Fruit fly (Drosophila melanogaster): ENCODE results near the gene Rpn1.

DNA sequence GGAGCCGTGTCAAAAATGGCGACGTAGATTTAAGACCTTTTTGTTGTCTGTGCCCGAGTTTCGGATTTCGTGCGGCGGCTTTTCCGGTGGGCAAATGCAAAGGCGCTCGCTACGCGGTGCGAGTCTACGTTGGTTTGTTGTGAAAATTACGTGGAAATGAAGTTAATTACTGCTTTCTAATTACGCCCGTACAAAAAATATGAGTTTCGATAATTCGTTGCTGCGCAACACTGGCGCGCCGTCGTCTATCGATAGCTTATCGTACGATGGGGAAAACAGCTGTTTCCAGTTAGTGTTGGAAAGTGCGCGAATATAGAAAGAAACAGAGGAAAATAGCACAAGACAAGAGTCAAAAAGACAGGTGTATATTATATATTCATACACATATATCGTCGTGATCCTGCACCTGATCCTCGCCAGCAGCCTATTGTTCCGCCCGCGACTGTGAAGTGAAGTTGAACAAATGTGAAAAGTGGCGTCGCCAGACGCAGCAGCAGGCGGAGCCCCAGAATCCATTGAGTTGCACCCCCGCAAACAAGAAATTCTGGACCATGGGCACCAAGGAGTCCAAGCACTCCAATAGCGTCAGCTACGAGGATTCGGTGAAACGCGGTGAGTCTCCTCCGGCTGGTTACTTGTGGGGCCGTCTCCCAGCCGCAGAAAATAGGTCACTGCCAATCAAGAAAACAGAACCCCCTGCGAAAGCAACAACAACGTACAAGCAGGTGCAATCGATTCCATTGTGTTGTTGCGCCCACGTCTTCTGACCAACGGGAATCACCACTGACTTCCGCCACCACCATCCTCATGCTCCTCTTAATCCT is 43.8 kb upstream of the Rpn1 start, which contains the start of the genes Rab8 and Usp32:
- TF ChIP-seq EcR (GFP tag; optimal IDR thresholded peaks at IDR 0.05) (no peak), CG15710 (tag; optimal IDR thresholded peaks at IDR 0.05) (peak; percentile 35), CG14655 (GFP tag; optimal IDR thresholded peaks at IDR 0.05) (no peak), CG4496 (GFP tag; IDR thresholded peaks at IDR 0.05) (peak; percentile 70), Pif1B (GFP tag; optimal IDR thresholded peaks at IDR 0.05) (peak; percentile 42), fd96Ca (GFP tag; IDR thresholded peaks at IDR 0.05) (peak; percentile 67; the same call in 1 of the 3 replicates), CG8301 (tag; optimal IDR thresholded peaks at IDR 0.05) (no peak), CG13204 (GFP tag; optimal IDR thresholded peaks at IDR 0.05) (no peak), CG8159 (tag; optimal IDR thresholded peaks at IDR 0.05) (peak; percentile 52)

Data from whole organism, pupa.